Worm (Caenorhabditis elegans): Measurements from ENCODE around the gene str-140.

- TF ChIP-seq pes-1 (GFP tag; IDR thresholded peaks at IDR 0.05) (no peak; the same call in 1 of the 2 replicates), ama-1 (optimal IDR thresholded peaks at IDR 0.05) (peak; percentile 82), ets-7 (tag; optimal IDR thresholded peaks at IDR 0.05) (no peak), B0310.2 (tag; optimal IDR thresholded peaks at IDR 0.05) (no peak), aly-1 (tag; optimal IDR thresholded peaks at IDR 0.05) (no peak), ceh-13 (GFP tag; optimal IDR thresholded peaks at IDR 0.05) (no peak), hmg-4 (GFP tag; optimal IDR thresholded peaks at IDR 0.05) (peak; percentile 3), hmbx-1 (tag; optimal IDR thresholded peaks at IDR 0.05) (no peak), flt-1 (GFP tag; IDR thresholded peaks at IDR 0.05) (no peak), F13C5.2 (tag; optimal IDR thresholded peaks at IDR 0.05) (no peak), ceh-36 (tag; optimal IDR thresholded peaks at IDR 0.05) (peak; percentile 2)
Measured at ce11 chrV:8040247-8041084, 27.2 kb downstream of the str-140 start.
